Fruit fly (Drosophila melanogaster) whole organism, embryonic: ENCODE results near the gene CG43060.

Experiments used
- Aef1 ChIP-seq: fragments of 200-800 bp; sonication (Bioruptor generic); IDR thresholded peaks from 3 replicates; pipeline ENCODE4 v1.3.6; 2022; ENCODE audit warnings: missing biosample characterization, missing genetic modification characterization
- Atf6 ChIP-seq: fragments of 200-800 bp; sonication (Bioruptor generic); IDR thresholded peaks from 2 replicates; pipeline ENCODE4 v1.3.6; 2022; ENCODE audit warnings: missing biosample characterization, missing genetic modification characterization
- CG1024 ChIP-seq: fragments of 200-800 bp; sonication (Bioruptor generic); IDR thresholded peaks from 2 replicates; pipeline ENCODE4 v1.3.6; 2022; ENCODE audit warnings: missing biosample characterization, missing genetic modification characterization
- CG12659 ChIP-seq: fragments of 200-800 bp; sonication (Bioruptor generic); optimal IDR thresholded peaks from 3 replicates; lab custom pipeline; 2017; ENCODE audit warnings: mild to moderate bottlenecking, missing biosample characterization, missing genetic modification reagents, missing genetic modification characterization
- CG13424 ChIP-seq: fragments of 200-800 bp; sonication (Bioruptor generic); optimal IDR thresholded peaks from 2 replicates; lab custom pipeline; 2019; ENCODE audit warnings: missing biosample characterization, mild to moderate bottlenecking, missing genetic modification characterization, moderate library complexity
- CG13775 ChIP-seq: fragments of 200-800 bp; sonication (Bioruptor generic); optimal IDR thresholded peaks from 3 replicates; lab custom pipeline; 2017; ENCODE audit warnings: missing biosample characterization, mild to moderate bottlenecking, missing genetic modification characterization
- CG1647 ChIP-seq: fragments of 200-800 bp; sonication (Bioruptor generic); optimal IDR thresholded peaks from 3 replicates; lab custom pipeline; 2016; ENCODE audit warnings: missing biosample characterization, missing genetic modification characterization
- CG16815 ChIP-seq: fragments of 200-800 bp; sonication (Bioruptor generic); optimal IDR thresholded peaks from 3 replicates; lab custom pipeline; 2017; ENCODE audit warnings: missing biosample characterization, mild to moderate bottlenecking, missing genetic modification characterization
- CG17328 ChIP-seq: fragments of 200-800 bp; sonication (Bioruptor generic); IDR thresholded peaks from 2 replicates; pipeline ENCODE4 v1.3.6; 2022; ENCODE audit warnings: missing biosample characterization, missing genetic modification characterization
- CG17361 ChIP-seq: fragments of 200-800 bp; sonication (Bioruptor generic); IDR thresholded peaks from 3 replicates; pipeline ENCODE4 v1.3.6; 2022; ENCODE audit warnings: missing biosample characterization, missing genetic modification characterization
- CG18011 ChIP-seq: fragments of 200-800 bp; sonication (Bioruptor generic); optimal IDR thresholded peaks from 2 replicates; lab custom pipeline; 2017; ENCODE audit warnings: missing biosample characterization, missing genetic modification characterization, mild to moderate bottlenecking, moderate library complexity, missing genotype
- CG2116 ChIP-seq: fragments of 200-800 bp; sonication (Bioruptor generic); optimal IDR thresholded peaks from 3 replicates; lab custom pipeline; 2018; ENCODE audit warnings: missing biosample characterization, mild to moderate bottlenecking, missing genetic modification characterization
- CG2199 ChIP-seq: fragments of 200-800 bp; sonication (Bioruptor generic); IDR thresholded peaks from 3 replicates; pipeline ENCODE4 v1.3.6; 2022; ENCODE audit warnings: missing biosample characterization, missing genetic modification characterization
- CG30431 ChIP-seq: fragments of 200-800 bp; sonication (Bioruptor generic); optimal IDR thresholded peaks from 2 replicates; lab custom pipeline; 2017; ENCODE audit warnings: missing biosample characterization, missing genetic modification characterization
- CG3281 ChIP-seq: fragments of 200-800 bp; sonication (Bioruptor generic); optimal IDR thresholded peaks from 3 replicates; lab custom pipeline; 2017; ENCODE audit warnings: missing biosample characterization, mild to moderate bottlenecking, missing genetic modification characterization
- CG33213 ChIP-seq: fragments of 200-800 bp; sonication (Bioruptor generic); optimal IDR thresholded peaks from 3 replicates; lab custom pipeline; 2016; ENCODE audit warnings: missing biosample characterization, missing genetic modification characterization
- CG34224 ChIP-seq: fragments of 200-800 bp; sonication (Bioruptor generic); IDR thresholded peaks from 3 replicates; pipeline ENCODE4 v1.3.6; 2022; ENCODE audit warnings: missing biosample characterization, missing genetic modification characterization; ENCODE audit not compliant: partially characterized antibody
- CG3995 ChIP-seq: fragments of 200-800 bp; sonication (Bioruptor generic); optimal IDR thresholded peaks from 3 replicates; lab custom pipeline; 2016; ENCODE audit warnings: missing biosample characterization, missing genetic modification characterization
- CG4328 ChIP-seq: fragments of 200-800 bp; sonication (Bioruptor generic); optimal IDR thresholded peaks from 3 replicates; lab custom pipeline; 2017; ENCODE audit warnings: missing biosample characterization, missing genetic modification reagents, missing genetic modification characterization
- CG5953 ChIP-seq: fragments of 200-800 bp; sonication (Bioruptor generic); IDR thresholded peaks from 2 replicates; pipeline ENCODE4 v1.3.6; 2022; ENCODE audit warnings: missing biosample characterization, missing genetic modification characterization
- CG6689 ChIP-seq: fragments of 200-800 bp; sonication (Bioruptor generic); IDR thresholded peaks from 2 replicates; pipeline ENCODE4 v1.3.6; 2022; ENCODE audit warnings: missing biosample characterization, missing genetic modification characterization
- Chrac-16 ChIP-seq: fragments of 200-800 bp; sonication (Bioruptor generic); optimal IDR thresholded peaks from 3 replicates; lab custom pipeline; 2016; ENCODE audit warnings: missing biosample characterization, missing genetic modification characterization
- Dbx ChIP-seq: fragments of 200-800 bp; sonication (Bioruptor generic); IDR thresholded peaks from 3 replicates; pipeline ENCODE4 v1.3.6; 2022; ENCODE audit warnings: missing biosample characterization, missing genetic modification characterization
- Hsf ChIP-seq: fragments of 200-800 bp; sonication (Bioruptor generic); optimal IDR thresholded peaks from 3 replicates; lab custom pipeline; 2016; ENCODE audit warnings: missing biosample characterization, missing genetic modification characterization
- MESR4 ChIP-seq: fragments of 200-800 bp; sonication (Bioruptor generic); optimal IDR thresholded peaks from 2 replicates; lab custom pipeline; 2018; ENCODE audit warnings: missing biosample characterization, mild to moderate bottlenecking, missing genetic modification characterization, moderate library complexity
- Mrtf ChIP-seq: fragments of 200-800 bp; sonication (Bioruptor generic); IDR thresholded peaks from 3 replicates; pipeline ENCODE4 v1.3.6; 2022; ENCODE audit warnings: missing biosample characterization, missing genetic modification characterization
- Pdp1 ChIP-seq, 2 experiments: fragments of 200-800 bp; sonication (Bioruptor generic); optimal IDR thresholded peaks; 3 replicates each; lab custom pipeline; 2016; ENCODE audit warnings: missing biosample characterization in 2 of 2, missing genetic modification characterization in 2 of 2, mild to moderate bottlenecking in 1 of 2, moderate library complexity in 1 of 2
- TFAM ChIP-seq: fragments of 200-800 bp; sonication (Bioruptor generic); optimal IDR thresholded peaks from 2 replicates; lab custom pipeline; 2017; ENCODE audit warnings: missing biosample characterization, missing genetic modification characterization, inconsistent platforms
- amos ChIP-seq: fragments of 200-800 bp; sonication (Bioruptor generic); IDR thresholded peaks from 2 replicates; pipeline ENCODE4 v1.3.6; 2022; ENCODE audit warnings: missing biosample characterization, missing genetic modification characterization; ENCODE audit not compliant: partially characterized antibody
- ap ChIP-seq: fragments of 200-800 bp; sonication (Bioruptor generic); IDR thresholded peaks from 2 replicates; pipeline ENCODE4 v1.3.6; 2022; ENCODE audit warnings: missing biosample characterization, missing genetic modification characterization
- ase ChIP-seq: fragments of 200-800 bp; sonication (Bioruptor generic); IDR thresholded peaks from 3 replicates; pipeline ENCODE4 v1.3.6; 2022; ENCODE audit warnings: missing biosample characterization, missing genetic modification characterization
- bab2 ChIP-seq: fragments of 200-800 bp; sonication (Bioruptor generic); optimal IDR thresholded peaks from 2 replicates; lab custom pipeline; 2016; ENCODE audit warnings: missing biosample characterization, missing genetic modification characterization
- bbx ChIP-seq: fragments of 200-800 bp; sonication (Bioruptor generic); IDR thresholded peaks from 2 replicates; pipeline ENCODE4 v1.3.6; 2022; ENCODE audit warnings: missing biosample characterization, missing genetic modification characterization; ENCODE audit not compliant: partially characterized antibody
- br ChIP-seq: fragments of >200 bp; optimal IDR thresholded peaks from 2 replicates; lab custom pipeline; 2017
- cas ChIP-seq: fragments of 200-800 bp; sonication (Bioruptor generic); IDR thresholded peaks from 2 replicates; pipeline ENCODE4 v1.3.6; 2022; ENCODE audit warnings: missing biosample characterization, missing genetic modification characterization
- crc ChIP-seq: fragments of 200-800 bp; sonication (Bioruptor generic); optimal IDR thresholded peaks from 2 replicates; lab custom pipeline; 2016; ENCODE audit warnings: missing biosample characterization, missing genetic modification characterization
- crp ChIP-seq, 2 experiments: fragments of 200-800 bp; sonication (Bioruptor generic); optimal IDR thresholded peaks; 2 replicates in 1 of 2; 3 replicates in 1 of 2; lab custom pipeline; 2017; ENCODE audit warnings: missing biosample characterization in 2 of 2, missing genetic modification characterization in 2 of 2, mild to moderate bottlenecking in 1 of 2, moderate library complexity in 1 of 2
- gfzf ChIP-seq: fragments of 200-800 bp; sonication (Bioruptor generic); optimal IDR thresholded peaks from 2 replicates; lab custom pipeline; 2016; ENCODE audit warnings: missing biosample characterization, mild to moderate bottlenecking, missing genetic modification characterization, moderate library complexity
- grn ChIP-seq: fragments of 200-800 bp; sonication (Bioruptor generic); optimal IDR thresholded peaks from 3 replicates; lab custom pipeline; 2017; ENCODE audit warnings: missing biosample characterization, missing genetic modification characterization
- hth ChIP-seq: fragments of >200 bp; optimal IDR thresholded peaks from 2 replicates; lab custom pipeline; 2017; ENCODE audit warnings: inconsistent platforms
- jigr1 ChIP-seq: fragments of 200-800 bp; sonication (Bioruptor generic); IDR thresholded peaks from 3 replicates; pipeline ENCODE4 v1.3.6; 2022; ENCODE audit warnings: missing biosample characterization, missing genetic modification characterization
- mirr ChIP-seq: fragments of 200-800 bp; sonication (Bioruptor generic); optimal IDR thresholded peaks from 3 replicates; lab custom pipeline; 2018; ENCODE audit warnings: missing biosample characterization, mild to moderate bottlenecking, missing genetic modification characterization
- phol ChIP-seq: fragments of 200-800 bp; sonication (Bioruptor generic); optimal IDR thresholded peaks from 3 replicates; lab custom pipeline; 2018; ENCODE audit warnings: missing biosample characterization, mild to moderate bottlenecking, missing genetic modification characterization, moderate library complexity
- sima ChIP-seq: fragments of 200-800 bp; sonication (Bioruptor generic); optimal IDR thresholded peaks from 2 replicates; lab custom pipeline; 2016; ENCODE audit warnings: missing biosample characterization, missing genetic modification characterization
- ssp ChIP-seq: fragments of 200-800 bp; sonication (Bioruptor generic); IDR thresholded peaks from 2 replicates; pipeline ENCODE4 v1.3.6; 2022; ENCODE audit warnings: missing biosample characterization, missing genetic modification characterization
- tll ChIP-seq, 2 experiments: fragments of 200-800 bp in 1 of 2; fragments of >200 bp in 1 of 2; sonication (Bioruptor generic) in 1 of 2; optimal IDR thresholded peaks; 2 replicates each; lab custom pipeline; 2017 to 2019; ENCODE audit warnings: missing biosample characterization in 2 of 2, missing genetic modification characterization in 2 of 2, mild to moderate bottlenecking in 1 of 2, moderate library complexity in 1 of 2
- vfl ChIP-seq: fragments of 200-800 bp; sonication (Bioruptor generic); optimal IDR thresholded peaks from 2 replicates; lab custom pipeline; 2016; ENCODE audit warnings: missing biosample characterization, missing genetic modification characterization
- wek ChIP-seq: fragments of 200-800 bp; sonication (Bioruptor generic); optimal IDR thresholded peaks from 3 replicates; lab custom pipeline; 2018; ENCODE audit warnings: missing biosample characterization, mild to moderate bottlenecking, missing genetic modification characterization, moderate library complexity

Gene CG43060

DNA sequence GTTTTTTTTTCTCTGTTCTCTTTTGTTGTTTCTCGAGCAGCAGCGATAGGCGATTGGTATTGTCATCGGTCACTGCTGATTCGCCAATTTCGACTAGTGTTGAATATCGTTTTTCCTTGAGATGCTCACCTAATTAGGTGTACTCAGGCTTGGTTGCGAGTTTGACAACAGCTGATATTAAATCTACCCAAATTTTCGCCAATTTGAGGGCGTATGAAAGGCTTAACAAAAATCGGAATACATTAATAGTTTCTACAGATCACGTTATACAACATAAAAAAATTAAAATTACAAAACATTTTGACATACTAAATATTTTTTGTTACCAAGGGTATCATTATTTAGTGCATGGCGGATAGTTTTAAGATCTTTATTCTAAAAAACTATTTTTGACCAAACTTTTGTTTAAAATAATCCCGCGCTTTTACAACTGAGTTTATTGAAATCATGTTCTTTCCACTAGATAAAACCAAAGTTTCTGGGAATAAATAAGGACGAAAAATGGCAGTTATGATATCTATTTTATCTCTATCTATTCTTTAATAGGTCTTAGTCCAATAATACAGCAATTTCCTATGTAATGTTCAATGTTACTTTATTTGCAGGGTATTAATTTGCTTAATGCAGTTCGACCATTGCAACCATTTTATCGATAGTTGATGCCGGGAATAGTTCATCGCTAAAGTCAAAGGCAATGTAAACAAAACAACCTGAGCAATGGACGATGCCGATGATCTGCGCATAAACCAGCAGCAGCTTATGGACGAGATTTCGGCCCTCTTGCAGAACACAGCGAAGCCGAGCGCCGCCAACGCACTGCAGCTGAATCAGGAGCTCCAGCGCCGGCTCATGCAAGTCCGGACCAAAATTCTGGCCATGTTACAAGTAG, 27.7 kb upstream of the CG43060 start, which contains the start of the genes CG10435 and Pbp95 (continued):
- TF ChIP-seq CG17328 (GFP tag; lab: Robert Waterston, UW) (peak; percentile 50; the same call in 1 of the 2 replicates), vfl (peak; percentile 67), ap (0 out of 2 replicates have a peak, but pooled peaks have one; percentile 13), grn (GFP tag; lab: Kevin White, UChicago) (no peak), CG3281 (GFP tag; lab: Kevin White, UChicago) (peak; percentile 49), CG5953 (0 out of 2 replicates have a peak, but pooled peaks have one; percentile 33), CG33213 (GFP tag; lab: Kevin White, UChicago) (peak; percentile 31), cas (GFP tag; lab: Robert Waterston, UW) (peak; percentile 61), CG12659 (GFP tag; lab: Kevin White, UChicago) (peak; percentile 57), br (lab: Kevin White, UChicago) (no peak), Pdp1 (GFP tag; optimal IDR thresholded peaks at IDR 0.05; lab: Kevin White, UChicago) (peak; percentile 67 to 68), amos (GFP tag; lab: Robert Waterston, UW) (peak; percentile 76), sima (no peak), CG3995 (GFP tag; lab: Kevin White, UChicago) (peak; percentile 57), mirr (GFP tag; lab: Kevin White, UChicago) (peak; percentile 21), CG34224 (peak; percentile 64; the same call in 2 of the 3 replicates), CG13775 (GFP tag; lab: Kevin White, UChicago) (peak; percentile 56), phol (tag; lab: Kevin White, UChicago) (peak; percentile 33), CG30431 (GFP tag; lab: Kevin White, UChicago) (peak; percentile 7), MESR4 (GFP tag; lab: Kevin White, UChicago) (no peak), gfzf (GFP tag; lab: Kevin White, UChicago) (peak; percentile 11), Hsf (GFP tag; lab: Kevin White, UChicago) (peak; percentile 49), tll (GFP tag; optimal IDR thresholded peaks at IDR 0.05; lab: Kevin White, UChicago) (peak in 1 of 2 experiments; percentile 98), ase (GFP tag; lab: Robert Waterston, UW) (0 out of 3 replicates have a peak, but pooled peaks have one; percentile 6), CG13424 (tag; lab: Kevin White, UChicago) (peak; percentile 25), Dbx (GFP tag; lab: Robert Waterston, UW) (peak; percentile 67; the same call in 1 of the 3 replicates), CG18011 (GFP tag; lab: Kevin White, UChicago) (peak; percentile 13), Aef1 (GFP tag; lab: Robert Waterston, UW) (peak; percentile 68), bbx (peak; percentile 68), Mrtf (GFP tag; lab: Robert Waterston, UW) (0 out of 3 replicates have a peak, but pooled peaks have one; percentile 45), CG4328 (no peak), wek (peak; percentile 88), bab2 (GFP tag; lab: Kevin White, UChicago) (peak; percentile 63), crp (GFP tag; optimal IDR thresholded peaks at IDR 0.05; lab: Kevin White, UChicago) (peak; percentile 35 to 88), CG17361 (GFP tag; lab: Robert Waterston, UW) (no peak; the same call in 2 of the 3 replicates), CG6689 (peak; percentile 60), CG2116 (GFP tag; lab: Kevin White, UChicago) (peak; percentile 56), ssp (no peak), CG2199 (GFP tag; lab: Robert Waterston, UW) (no peak), hth (no peak), CG1024 (0 out of 2 replicates have a peak, but pooled peaks have one; percentile 39), Atf6 (GFP tag; lab: Robert Waterston, UW) (peak; percentile 37; the same call in 1 of the 2 replicates), Chrac-16 (GFP tag; lab: Kevin White, UChicago) (peak; percentile 42), crc (peak; percentile 51), TFAM (GFP tag; lab: Kevin White, UChicago) (no peak), CG16815 (GFP tag; lab: Kevin White, UChicago) (peak; percentile 41), jigr1 (GFP tag; lab: Robert Waterston, UW) (no peak), CG1647 (peak; percentile 42)
